Worm (Caenorhabditis elegans): ENCODE data around the gene T10H4.4.

ce11 chrV:15225650-15226049 lies 46.5 kb downstream of the T10H4.4 start, which contains the start of gene srw-14:
- TF ChIP-seq W03F9.2 (tag; optimal IDR thresholded peaks at IDR 0.05) (no peak), dao-5 (tag; optimal IDR thresholded peaks at IDR 0.05) (no peak)
